Worm (Caenorhabditis elegans) whole organism, late embryonic: ENCODE results near the gene F14D2.14.

Source experiments
- F13H6.1 ChIP-seq: sonication (generic microtip); optimal IDR thresholded peaks from 2 replicates; lab custom pipeline; 2016; ENCODE audit warnings: missing genetic modification characterization, missing compliant biosample characterization
- K09A11.1 ChIP-seq: sonication (generic microtip); optimal IDR thresholded peaks from 2 replicates; lab custom pipeline; 2017; ENCODE audit warnings: antibody characterized with exemption, mild to moderate bottlenecking, missing genetic modification characterization, missing compliant biosample characterization; ENCODE audit not compliant: insufficient read depth
- ama-1 ChIP-seq: fragments of 150-350 bp; optimal IDR thresholded peaks from 2 replicates; lab custom pipeline; 2014
- ceh-14 ChIP-seq: sonication (generic microtip); optimal IDR thresholded peaks from 2 replicates; lab custom pipeline; 2016; ENCODE audit warnings: missing genotype, missing genetic modification characterization, missing compliant biosample characterization
- ceh-22 ChIP-seq: sonication (generic microtip); optimal IDR thresholded peaks from 2 replicates; lab custom pipeline; 2017; ENCODE audit warnings: missing biosample characterization, missing genetic modification characterization
- ceh-30 ChIP-seq: fragments of 150-350 bp; optimal IDR thresholded peaks from 2 replicates; lab custom pipeline; 2014; ENCODE audit warnings: missing biosample characterization, missing genetic modification characterization
- ceh-31 ChIP-seq: sonication (generic microtip); optimal IDR thresholded peaks from 2 replicates; lab custom pipeline; 2016; ENCODE audit warnings: missing genetic modification characterization, missing compliant biosample characterization
- ceh-34 ChIP-seq: sonication (generic microtip); optimal IDR thresholded peaks from 2 replicates; lab custom pipeline; 2016; ENCODE audit warnings: mild to moderate bottlenecking, missing genetic modification characterization, missing compliant biosample characterization
- ceh-48 ChIP-seq: sonication (generic microtip); optimal IDR thresholded peaks from 2 replicates; lab custom pipeline; 2016; ENCODE audit warnings: missing genetic modification characterization, inconsistent platforms, missing compliant biosample characterization
- dmd-4 ChIP-seq: sonication (generic microtip); optimal IDR thresholded peaks from 2 replicates; lab custom pipeline; 2016; ENCODE audit warnings: borderline replicate concordance, missing genetic modification characterization, missing compliant biosample characterization
- dve-1 ChIP-seq: sonication (generic microtip); optimal IDR thresholded peaks from 2 replicates; lab custom pipeline; 2017; ENCODE audit warnings: antibody characterized with exemption, mild to moderate bottlenecking, missing genetic modification characterization, missing compliant biosample characterization
- elt-2 ChIP-seq: sonication (generic microtip); optimal IDR thresholded peaks from 2 replicates; lab custom pipeline; 2016; ENCODE audit warnings: missing genetic modification reagents, missing genetic modification characterization, missing compliant biosample characterization
- elt-4 ChIP-seq: sonication (generic microtip); optimal IDR thresholded peaks from 2 replicates; lab custom pipeline; 2016; ENCODE audit warnings: missing genetic modification characterization, missing compliant biosample characterization
- fkh-6 ChIP-seq: sonication (generic microtip); optimal IDR thresholded peaks from 2 replicates; lab custom pipeline; 2016; ENCODE audit warnings: missing genetic modification characterization, missing compliant biosample characterization
- hlh-30 ChIP-seq: sonication (generic microtip); optimal IDR thresholded peaks from 2 replicates; lab custom pipeline; 2017; ENCODE audit warnings: antibody characterized with exemption, missing genetic modification characterization, missing compliant biosample characterization; ENCODE audit not compliant: insufficient read depth
- hlh-6 ChIP-seq: sonication (generic microtip); optimal IDR thresholded peaks from 2 replicates; lab custom pipeline; 2016; ENCODE audit warnings: missing genotype, missing genetic modification characterization, missing compliant biosample characterization
- lin-11 ChIP-seq: fragments of 200-800 bp; sonication (Bioruptor generic); optimal IDR thresholded peaks from 2 replicates; lab custom pipeline; 2018; ENCODE audit warnings: mild to moderate bottlenecking, missing genetic modification characterization, missing compliant biosample characterization
- madf-2 ChIP-seq: sonication (generic microtip); optimal IDR thresholded peaks from 2 replicates; lab custom pipeline; 2017; ENCODE audit warnings: missing genetic modification characterization, missing compliant biosample characterization
- nfya-1 ChIP-seq: sonication (generic microtip); optimal IDR thresholded peaks from 2 replicates; lab custom pipeline; 2017; ENCODE audit warnings: missing genetic modification characterization, mild to moderate bottlenecking, missing compliant biosample characterization, antibody characterized with exemption, moderate library complexity
- nhr-11 ChIP-seq: fragments of 150-350 bp; optimal IDR thresholded peaks from 2 replicates; lab custom pipeline; 2014; ENCODE audit warnings: missing biosample characterization, missing genetic modification characterization
- nhr-232 ChIP-seq: sonication (generic microtip); optimal IDR thresholded peaks from 2 replicates; lab custom pipeline; 2016; ENCODE audit warnings: missing genetic modification characterization, missing compliant biosample characterization
- npax-4 ChIP-seq: sonication (generic microtip); optimal IDR thresholded peaks from 2 replicates; lab custom pipeline; 2016; ENCODE audit warnings: missing genetic modification characterization, missing compliant biosample characterization
- odd-2 ChIP-seq: sonication (generic microtip); optimal IDR thresholded peaks from 2 replicates; lab custom pipeline; 2017; ENCODE audit warnings: antibody characterized with exemption, mild to moderate bottlenecking, missing genetic modification characterization, missing compliant biosample characterization
- pha-2 ChIP-seq: sonication (generic microtip); optimal IDR thresholded peaks from 2 replicates; lab custom pipeline; 2017; ENCODE audit warnings: mild to moderate bottlenecking, missing genetic modification characterization, missing compliant biosample characterization
- pqm-1 ChIP-seq: sonication (generic microtip); optimal IDR thresholded peaks from 2 replicates; lab custom pipeline; 2016; ENCODE audit warnings: missing genetic modification characterization, missing compliant biosample characterization
- pros-1 ChIP-seq: fragments of 150-350 bp; optimal IDR thresholded peaks from 2 replicates; lab custom pipeline; 2014; ENCODE audit warnings: missing biosample characterization, missing genetic modification reagents, missing genetic modification characterization
- sox-2 ChIP-seq: fragments of 200-800 bp; sonication (Bioruptor generic); IDR thresholded peaks from 2 replicates; pipeline ENCODE4 v1.3.6; 2022; ENCODE audit warnings: missing genetic modification reagents, missing genetic modification characterization, missing compliant biosample characterization
- syd-9 ChIP-seq: sonication (generic microtip); optimal IDR thresholded peaks from 2 replicates; lab custom pipeline; 2016; ENCODE audit warnings: mild to moderate bottlenecking, missing genetic modification characterization, moderate library complexity, missing compliant biosample characterization
- tbx-2 ChIP-seq: sonication (generic microtip); optimal IDR thresholded peaks from 2 replicates; lab custom pipeline; 2016; ENCODE audit warnings: missing genetic modification characterization, missing compliant biosample characterization
- tbx-7 ChIP-seq: sonication (generic microtip); optimal IDR thresholded peaks from 2 replicates; lab custom pipeline; 2016; ENCODE audit warnings: missing genotype, missing genetic modification characterization, missing compliant biosample characterization
- unc-42 ChIP-seq: sonication (generic microtip); optimal IDR thresholded peaks from 2 replicates; lab custom pipeline; 2016; ENCODE audit warnings: missing genotype, missing genetic modification characterization, missing compliant biosample characterization
- unc-86 ChIP-seq: sonication (generic microtip); optimal IDR thresholded peaks from 2 replicates; lab custom pipeline; 2016; ENCODE audit warnings: missing genetic modification characterization, missing compliant biosample characterization

F14D2.14 gene

ce11 chrII:3383116-3383515, 35.3 kb upstream of the F14D2.14 start:
- TF ChIP-seq pqm-1 (tag; lab: Kevin White, UChicago): no peak
- TF ChIP-seq ama-1: no peak

ce11 chrII:3381510-3381909, 33.7 kb upstream of the F14D2.14 start, which contains the start of gene T06D4.1:
TSS of gene T06D4.1 (plus strand) at chrII:3381830.
- TF ChIP-seq unc-86 (tag; lab: Kevin White, UChicago) (no peak), ceh-31 (tag; lab: Kevin White, UChicago) (no peak), syd-9 (no peak), dve-1 (tag; lab: Kevin White, UChicago) (no peak)

ce11 chrII:3378275-3378674, 30.5 kb upstream of the F14D2.14 start, which contains the start of gene Y49F6C.2:
TSS of gene Y49F6C.2 (plus strand) at chrII:3378575.
- no peak for TF ChIP-seq ceh-30 (tag; lab: Kevin White, UChicago)

- TF ChIP-seq tbx-2 (tag; lab: Kevin White, UChicago) (no peak), K09A11.1 (tag; lab: Kevin White, UChicago) (no peak), elt-2 (no peak), lin-11 (tag; lab: Kevin White, UChicago) (no peak), ceh-34 (no peak), F13H6.1 (tag; lab: Kevin White, UChicago) (no peak)
Measured at ce11 chrII:3376789-3377188, 29.0 kb upstream of the F14D2.14 start, which contains the start of gene bath-9. TSS of gene bath-9 (plus strand) at chrII:3377089.

DNA sequence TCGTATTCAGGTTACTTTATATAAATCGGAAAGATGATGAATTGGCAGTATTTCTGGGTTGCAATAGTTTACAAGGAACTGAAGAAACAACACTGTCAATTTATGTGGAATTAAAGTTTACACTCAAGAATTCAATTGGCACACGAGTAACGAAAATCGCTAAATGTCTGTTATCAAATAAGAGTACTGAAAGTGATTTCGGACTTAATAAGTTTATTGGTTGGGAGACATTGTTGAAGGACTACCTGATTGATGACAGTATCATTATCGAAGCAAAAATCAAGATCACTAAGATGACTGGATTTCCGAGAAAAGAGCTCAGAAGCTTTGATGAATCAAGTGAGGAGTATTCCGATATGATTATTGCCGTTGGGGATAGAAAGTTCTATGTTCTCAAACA, 27.5 kb upstream of the F14D2.14 start:
- TF ChIP-seq nhr-11 (tag; lab: Kevin White, UChicago) (no peak), ceh-48 (tag; lab: Kevin White, UChicago) (no peak)
- TF ChIP-seq, all 69 proteins: peak for 0

DNA sequence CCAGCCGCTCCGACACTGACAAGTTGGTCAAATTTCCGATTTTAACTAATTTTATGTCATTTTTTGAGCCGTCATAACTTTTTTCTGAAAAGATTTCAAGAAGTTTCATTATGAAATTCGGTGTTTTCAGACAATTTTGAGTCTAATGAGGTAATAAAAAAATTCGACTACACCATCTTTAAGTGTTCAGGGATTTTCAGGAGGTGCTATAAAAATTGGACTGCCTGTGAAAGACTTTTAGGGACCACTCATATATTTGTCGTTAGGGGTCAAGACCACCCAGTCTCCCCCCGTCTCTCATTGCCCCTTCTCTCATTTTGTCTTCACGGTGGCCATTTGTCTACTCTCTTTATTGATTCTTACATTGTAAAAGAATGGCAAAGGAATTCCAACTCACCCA, 27.0 kb upstream of the F14D2.14 start, which contains the start of gene bath-10:
TSS of gene bath-10 (plus strand) at position 301 of the 400 bp plus-strand sequence.
- no peak for TF ChIP-seq tbx-7 (tag; lab: Kevin White, UChicago)
- no peak for TF ChIP-seq ceh-14
- TF ChIP-seq fkh-6: no peak
- TF ChIP-seq pha-2: no peak
- no peak for TF ChIP-seq K09A11.1 (tag; lab: Kevin White, UChicago)
- TF ChIP-seq ceh-34: no peak
- TF ChIP-seq ceh-22 (tag; lab: Kevin White, UChicago): no peak
- TF ChIP-seq F13H6.1 (tag; lab: Kevin White, UChicago): no peak
- TF ChIP-seq sox-2 (GFP tag; lab: Robert Waterston, UW): no peak
- no peak for TF ChIP-seq elt-4
- TF ChIP-seq nhr-232 (tag; lab: Kevin White, UChicago): no peak
- no peak for TF ChIP-seq nfya-1
- no peak for TF ChIP-seq odd-2
- TF ChIP-seq, all 69 proteins: peak for 0

ce11 chrII:3373875-3374274, 26.1 kb upstream of the F14D2.14 start:
- TF ChIP-seq nfya-1 (peak; percentile 43), hlh-6 (tag; lab: Kevin White, UChicago) (no peak), dmd-4 (tag; lab: Kevin White, UChicago) (no peak), ceh-48 (tag; lab: Kevin White, UChicago) (peak; percentile 96), ceh-31 (tag; lab: Kevin White, UChicago) (peak; percentile 24), ceh-34 (no peak), hlh-30 (no peak), madf-2 (tag; lab: Kevin White, UChicago) (no peak), elt-2 (no peak), unc-42 (tag; lab: Kevin White, UChicago) (peak; percentile 43), npax-4 (tag; lab: Kevin White, UChicago) (no peak), pros-1 (tag; lab: Kevin White, UChicago) (no peak)
